Fruit fly (Drosophila melanogaster): ENCODE data around the gene CG46412.

CG46412 gene

dm6 chr3L:11550359-11551056 lies 13.4 kb downstream of the CG46412 start:
- TF ChIP-seq CG13204 (GFP tag; optimal IDR thresholded peaks at IDR 0.05) = no peak
- TF ChIP-seq CG14655 (GFP tag; optimal IDR thresholded peaks at IDR 0.05) = peak; percentile 16
- TF ChIP-seq CG4496 (GFP tag; IDR thresholded peaks at IDR 0.05) = 0 out of 3 replicates have a peak, but pooled peaks have one; percentile 10

DNA sequence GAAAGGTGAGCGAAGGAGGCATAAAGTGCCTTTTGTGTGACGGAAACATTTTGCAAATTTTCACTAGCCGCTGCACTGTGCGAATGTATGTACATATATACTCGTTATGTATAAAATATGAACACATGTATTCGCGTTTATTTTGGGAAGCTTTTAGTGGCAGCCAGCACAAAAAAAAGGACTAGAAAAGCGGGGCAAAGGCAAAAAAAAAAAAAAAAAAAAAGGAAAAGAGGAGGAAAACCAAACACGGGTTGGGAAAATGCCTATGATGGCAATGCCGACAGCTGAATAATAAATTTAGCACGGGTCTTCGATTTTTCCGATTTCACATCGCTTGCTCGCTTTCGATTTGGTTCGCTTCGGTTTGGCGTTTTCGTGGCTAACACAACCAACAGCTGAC lies 14.4 kb downstream of the CG46412 start:
- TF ChIP-seq Ets98B (GFP tag; IDR thresholded peaks at IDR 0.05) (peak; percentile 51), CG34367 (tag; optimal IDR thresholded peaks at IDR 0.05) (no peak), fd96Ca (GFP tag; IDR thresholded peaks at IDR 0.05) (0 out of 3 replicates have a peak, but pooled peaks have one; percentile 37), CG12605 (GFP tag; IDR thresholded peaks at IDR 0.05) (peak; percentile 58)

dm6 chr3L:11548009-11548408 lies 15.9 kb downstream of the CG46412 start:
- TF ChIP-seq CG17806 (tag; optimal IDR thresholded peaks at IDR 0.05) = no peak
- no peak for TF ChIP-seq CG13204 (GFP tag; optimal IDR thresholded peaks at IDR 0.05)
- TF ChIP-seq Snoo (tag; optimal IDR thresholded peaks at IDR 0.05) = no peak
- TF ChIP-seq CG34367 (tag; optimal IDR thresholded peaks at IDR 0.05) = no peak
- TF ChIP-seq CG32121 (GFP tag; IDR thresholded peaks at IDR 0.05) = no peak
- TF ChIP-seq CG14655 (GFP tag; optimal IDR thresholded peaks at IDR 0.05) = no peak
- TF ChIP-seq fd96Ca (GFP tag; IDR thresholded peaks at IDR 0.05) = no peak
- no peak for TF ChIP-seq CG15710 (tag; optimal IDR thresholded peaks at IDR 0.05)
- no peak for TF ChIP-seq gl (tag; optimal IDR thresholded peaks at IDR 0.05)
- TF ChIP-seq CG8301 (tag; optimal IDR thresholded peaks at IDR 0.05) = no peak
- TF ChIP-seq Pif1B (GFP tag; optimal IDR thresholded peaks at IDR 0.05) = no peak

DNA sequence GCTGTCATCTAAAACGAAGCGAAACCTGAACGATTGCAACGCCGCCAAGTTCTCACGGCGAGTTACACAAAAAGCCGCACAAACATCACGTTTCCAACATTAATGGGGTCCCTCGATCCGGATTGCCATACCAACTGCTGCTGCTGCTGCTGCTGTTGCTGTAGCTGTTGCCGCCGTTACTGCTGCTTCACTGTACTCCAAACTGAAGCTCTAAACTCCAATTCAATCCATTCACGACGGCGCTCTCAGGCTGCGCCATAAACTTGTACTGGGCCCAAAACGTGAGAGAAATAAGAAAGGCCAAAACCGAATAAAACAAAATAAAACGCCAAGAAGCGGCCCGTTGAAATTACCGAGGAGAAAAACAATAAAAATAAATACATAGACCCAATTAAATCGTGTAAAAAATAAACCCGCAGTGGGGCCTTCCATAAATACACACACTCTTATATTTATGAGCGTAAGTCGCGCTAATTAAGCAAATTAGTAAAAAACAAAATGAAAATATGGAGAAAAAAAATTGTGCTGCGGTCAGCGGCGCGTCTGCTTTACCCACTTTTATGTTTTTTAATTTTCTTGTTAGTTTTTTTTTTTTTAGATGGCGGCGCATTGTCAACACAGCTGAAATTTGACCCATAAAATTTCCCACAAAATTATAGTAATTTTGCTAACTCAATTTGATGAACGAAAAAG lies 16.4 kb downstream of the CG46412 start:
- peak; percentile 13; the same call in 1 of the 2 replicates for TF ChIP-seq Ets98B (GFP tag; IDR thresholded peaks at IDR 0.05)
- no peak for TF ChIP-seq Pif1B (GFP tag; optimal IDR thresholded peaks at IDR 0.05)

DNA sequence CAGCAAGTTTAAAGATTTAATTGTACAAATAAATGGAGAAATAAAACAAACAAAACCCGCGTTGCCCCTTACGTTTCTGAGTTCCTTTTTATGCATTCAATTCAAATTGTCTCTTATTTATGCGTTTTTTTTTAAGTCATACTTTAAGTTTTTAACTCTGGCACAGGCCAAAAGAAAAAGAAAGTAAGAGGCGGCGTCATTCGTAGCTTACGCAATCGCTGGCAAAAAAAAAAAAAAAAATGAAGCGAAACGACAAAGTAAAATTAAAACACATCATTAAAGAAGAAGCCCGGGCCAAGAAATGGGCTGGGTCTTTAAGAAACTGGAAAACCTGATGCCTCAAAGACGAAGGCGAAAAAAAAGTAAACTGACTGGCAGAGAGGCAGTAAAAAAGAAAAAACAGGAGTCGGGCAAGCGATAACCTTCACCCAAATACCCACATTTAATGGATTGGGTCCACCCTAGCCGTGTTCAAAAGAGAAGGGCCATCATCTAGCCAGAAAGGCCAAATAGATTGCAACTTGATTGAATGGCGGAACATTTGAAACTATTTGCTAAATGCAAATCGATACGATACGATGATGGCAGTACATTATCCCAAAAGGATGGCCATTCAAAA lies 20.1 kb downstream of the CG46412 start:
- 0 out of 3 replicates have a peak, but pooled peaks have one; percentile 22 for TF ChIP-seq CG4496 (GFP tag; IDR thresholded peaks at IDR 0.05)
- TF ChIP-seq CG8159 (tag; optimal IDR thresholded peaks at IDR 0.05) = peak; percentile 83
- TF ChIP-seq CG17806 (tag; optimal IDR thresholded peaks at IDR 0.05) = no peak

DNA sequence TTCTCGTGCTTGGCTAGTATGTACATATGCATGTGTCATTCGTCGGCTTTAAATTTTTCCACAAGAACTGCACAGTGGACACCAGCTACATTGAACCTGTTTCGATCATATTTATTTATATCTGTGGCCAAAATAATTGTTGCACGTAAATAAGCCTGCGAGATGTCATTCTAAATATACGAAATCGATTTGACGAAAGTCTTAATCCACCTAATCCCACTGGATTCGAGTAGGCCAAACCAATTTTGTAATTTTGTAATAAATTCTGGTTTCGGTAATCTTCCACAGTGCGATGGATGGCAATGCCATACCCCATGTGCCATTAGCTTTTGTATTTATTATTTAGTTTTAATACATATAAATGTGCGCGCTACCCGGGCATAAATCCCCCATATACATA lies 20.9 kb downstream of the CG46412 start:
- TF ChIP-seq CG12605 (GFP tag; IDR thresholded peaks at IDR 0.05) (no peak), CG8159 (tag; optimal IDR thresholded peaks at IDR 0.05) (no peak), rn (GFP tag; IDR thresholded peaks at IDR 0.05) (no peak)

DNA sequence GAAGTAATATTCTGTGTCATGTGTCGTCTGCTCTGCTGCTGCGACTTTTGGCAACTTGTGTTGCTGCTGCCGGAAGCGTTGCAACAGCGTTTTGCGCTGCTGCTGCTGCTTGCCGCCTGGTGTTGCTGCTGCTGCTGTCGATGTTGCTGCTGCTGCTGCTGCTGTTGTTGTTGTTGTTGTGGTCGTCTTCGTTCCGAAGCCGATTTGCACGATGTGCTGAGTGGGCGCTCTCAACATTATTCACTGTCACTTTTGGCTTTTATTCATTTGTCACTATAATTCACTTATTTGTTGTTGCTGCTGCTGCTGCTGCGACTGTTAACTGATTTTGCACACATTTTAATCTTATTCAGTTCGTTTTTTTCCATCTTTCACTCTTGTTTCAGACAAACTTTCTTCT lies 21.4 kb downstream of the CG46412 start:
- no peak for TF ChIP-seq Pif1B (GFP tag; optimal IDR thresholded peaks at IDR 0.05)
- TF ChIP-seq CG9948 (tag; optimal IDR thresholded peaks at IDR 0.05) = no peak
- no peak for TF ChIP-seq CG32121 (GFP tag; IDR thresholded peaks at IDR 0.05)
- TF ChIP-seq D1 (tag; optimal IDR thresholded peaks at IDR 0.05) = no peak
- TF ChIP-seq CG14655 (GFP tag; optimal IDR thresholded peaks at IDR 0.05) = no peak
- TF ChIP-seq rn (GFP tag; IDR thresholded peaks at IDR 0.05) = no peak
- TF ChIP-seq CG8301 (tag; optimal IDR thresholded peaks at IDR 0.05) = no peak
- TF ChIP-seq CG10348 (GFP tag; IDR thresholded peaks at IDR 0.05) = no peak
- no peak for TF ChIP-seq CG12605 (GFP tag; IDR thresholded peaks at IDR 0.05)
- TF ChIP-seq CG17806 (tag; optimal IDR thresholded peaks at IDR 0.05) = no peak
- TF ChIP-seq CG13204 (GFP tag; optimal IDR thresholded peaks at IDR 0.05) = no peak
- no peak for TF ChIP-seq CG34367 (tag; optimal IDR thresholded peaks at IDR 0.05)

- TF ChIP-seq CG13204 (GFP tag; optimal IDR thresholded peaks at IDR 0.05) (no peak), CG17806 (tag; optimal IDR thresholded peaks at IDR 0.05) (no peak), Pif1A (GFP tag; optimal IDR thresholded peaks at IDR 0.05) (no peak)
These were observed 23.6 kb downstream of the CG46412 start for dm6 chr3L:11540330-11540702.

All from whole organism, pupa.